Fruit fly (Drosophila melanogaster) whole organism, pupa: ENCODE data around the gene Rab9D.

Experiments
- CG4496 ChIP-seq: fragments of 200-800 bp; sonication (Bioruptor generic); IDR thresholded peaks from 3 replicates; pipeline ENCODE4 v1.3.6; 2022; ENCODE audit warnings: missing biosample characterization, missing genetic modification characterization
- CG8159 ChIP-seq: fragments of 200-800 bp; sonication (Bioruptor generic); optimal IDR thresholded peaks from 3 replicates; lab custom pipeline; 2018; ENCODE audit warnings: missing biosample characterization, mild to moderate bottlenecking, missing genetic modification characterization, moderate library complexity
- CG8301 ChIP-seq: fragments of 200-800 bp; sonication (Bioruptor generic); optimal IDR thresholded peaks from 2 replicates; lab custom pipeline; 2018; ENCODE audit warnings: missing biosample characterization, mild to moderate bottlenecking, missing genetic modification characterization
- CG9948 ChIP-seq: fragments of 200-800 bp; sonication (Bioruptor generic); optimal IDR thresholded peaks from 2 replicates; lab custom pipeline; 2018; ENCODE audit warnings: missing biosample characterization, mild to moderate bottlenecking, missing genetic modification characterization, moderate library complexity
- D1 ChIP-seq: fragments of 200-800 bp; sonication (Bioruptor generic); optimal IDR thresholded peaks from 2 replicates; lab custom pipeline; 2018; ENCODE audit warnings: missing biosample characterization, mild to moderate bottlenecking, missing genetic modification characterization, moderate library complexity
- EcR ChIP-seq: fragments of 200-800 bp; sonication (Bioruptor generic); optimal IDR thresholded peaks from 3 replicates; lab custom pipeline; 2019; ENCODE audit warnings: missing biosample characterization, missing genetic modification characterization, mild to moderate bottlenecking, moderate library complexity, missing genetic modification reagents
- fd96Ca ChIP-seq: fragments of 200-800 bp; sonication (Bioruptor generic); IDR thresholded peaks from 3 replicates; pipeline ENCODE4 v1.3.6; 2022; ENCODE audit warnings: missing biosample characterization, missing genetic modification characterization
- rn ChIP-seq: fragments of 200-800 bp; sonication (Bioruptor generic); IDR thresholded peaks from 2 replicates; pipeline ENCODE4 v1.3.6; 2022; ENCODE audit warnings: missing biosample characterization, missing genetic modification characterization

DNA sequence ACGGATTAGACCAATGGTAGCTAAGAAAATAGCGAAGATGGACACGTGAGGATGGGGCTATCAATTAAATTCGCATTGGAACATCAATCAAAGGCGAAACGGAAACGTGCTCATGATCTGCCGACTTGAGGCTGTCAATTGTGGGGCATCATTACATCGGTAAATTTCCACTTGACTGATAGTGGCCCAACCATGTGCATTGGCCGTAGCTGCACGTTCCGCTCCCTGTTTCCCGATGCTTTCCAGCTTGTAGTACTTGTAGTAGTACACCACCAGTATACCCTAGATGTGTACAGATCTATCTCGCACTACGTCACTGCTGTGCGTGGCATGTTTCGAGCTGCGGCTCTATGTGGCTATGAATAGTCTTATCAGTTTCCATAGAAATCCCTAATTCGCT, 10.4 kb downstream of the Rab9D start:
- TF ChIP-seq rn (GFP tag; lab: Robert Waterston, UW): no peak
- TF ChIP-seq CG8301 (tag; lab: Kevin White, UChicago): no peak
- no peak for TF ChIP-seq D1 (tag; lab: Kevin White, UChicago)
- TF ChIP-seq CG9948: no peak
- no peak for TF ChIP-seq fd96Ca
- TF ChIP-seq CG4496 (GFP tag; lab: Robert Waterston, UW): no peak
- TF ChIP-seq CG8159: no peak
- no peak for TF ChIP-seq EcR (GFP tag; lab: Kevin White, UChicago)
